Worm (Caenorhabditis elegans) whole organism, late embryonic: Measurements from ENCODE around the gene npr-37.

ENCODE experiments used
- T23F11.4 ChIP-seq: fragments of 200-800 bp; sonication (Bioruptor generic); optimal IDR thresholded peaks from 2 replicates; lab custom pipeline; 2018; ENCODE audit warnings: mild to moderate bottlenecking, missing genetic modification characterization, missing compliant biosample characterization
- ceh-14 ChIP-seq: sonication (generic microtip); optimal IDR thresholded peaks from 2 replicates; lab custom pipeline; 2016; ENCODE audit warnings: missing genotype, missing genetic modification characterization, missing compliant biosample characterization
- dve-1 ChIP-seq: sonication (generic microtip); optimal IDR thresholded peaks from 2 replicates; lab custom pipeline; 2017; ENCODE audit warnings: antibody characterized with exemption, mild to moderate bottlenecking, missing genetic modification characterization, missing compliant biosample characterization
- ets-4 ChIP-seq: sonication (generic microtip); optimal IDR thresholded peaks from 2 replicates; lab custom pipeline; 2016; ENCODE audit warnings: missing genetic modification characterization, missing compliant biosample characterization
- hlh-13 ChIP-seq: fragments of 200-800 bp; sonication (Bioruptor generic); optimal IDR thresholded peaks from 2 replicates; lab custom pipeline; 2018; ENCODE audit warnings: mild to moderate bottlenecking, missing genetic modification characterization, missing compliant biosample characterization
- pag-3 ChIP-seq: sonication (generic microtip); optimal IDR thresholded peaks from 2 replicates; lab custom pipeline; 2016; ENCODE audit warnings: missing compliant biosample characterization, missing genetic modification characterization, borderline replicate concordance
- pax-1 ChIP-seq: fragments of 150-350 bp; optimal IDR thresholded peaks from 2 replicates; lab custom pipeline; 2014; ENCODE audit warnings: missing biosample characterization, missing genetic modification characterization
- rnt-1 ChIP-seq: sonication (generic microtip); optimal IDR thresholded peaks from 2 replicates; lab custom pipeline; 2016; ENCODE audit warnings: missing genetic modification characterization, missing compliant biosample characterization
- sox-2 ChIP-seq: fragments of 200-800 bp; sonication (Bioruptor generic); IDR thresholded peaks from 2 replicates; pipeline ENCODE4 v1.3.6; 2022; ENCODE audit warnings: missing genetic modification reagents, missing genetic modification characterization, missing compliant biosample characterization
- sox-4 ChIP-seq: sonication (generic microtip); optimal IDR thresholded peaks from 2 replicates; lab custom pipeline; 2017; ENCODE audit warnings: mild to moderate bottlenecking, missing genetic modification characterization, inconsistent platforms, missing compliant biosample characterization
- syd-9 ChIP-seq: sonication (generic microtip); optimal IDR thresholded peaks from 2 replicates; lab custom pipeline; 2016; ENCODE audit warnings: mild to moderate bottlenecking, missing genetic modification characterization, moderate library complexity, missing compliant biosample characterization
- tbx-2 ChIP-seq: sonication (generic microtip); optimal IDR thresholded peaks from 2 replicates; lab custom pipeline; 2016; ENCODE audit warnings: missing genetic modification characterization, missing compliant biosample characterization
- ttx-3 ChIP-seq: sonication (generic microtip); optimal IDR thresholded peaks from 2 replicates; lab custom pipeline; 2016; ENCODE audit warnings: missing genetic modification reagents, missing genetic modification characterization, missing compliant biosample characterization
- unc-55 ChIP-seq: sonication (generic microtip); optimal IDR thresholded peaks from 2 replicates; lab custom pipeline; 2017; ENCODE audit warnings: missing biosample characterization, missing genetic modification reagents, missing genetic modification characterization

- TF ChIP-seq ets-4 (tag; lab: Kevin White, UChicago): no peak
- TF ChIP-seq ceh-14 (tag; lab: Kevin White, UChicago): no peak
- TF ChIP-seq ttx-3 (tag; lab: Kevin White, UChicago): no peak
- TF ChIP-seq tbx-2 (tag; lab: Kevin White, UChicago): no peak
- TF ChIP-seq T23F11.4 (GFP tag; lab: Kevin White, UChicago): no peak
- TF ChIP-seq dve-1 (tag; lab: Kevin White, UChicago): no peak
- TF ChIP-seq sox-4 (tag; lab: Kevin White, UChicago): no peak
- TF ChIP-seq syd-9: no peak
- no peak for TF ChIP-seq rnt-1 (tag; lab: Kevin White, UChicago)
- TF ChIP-seq unc-55 (GFP tag; lab: Kevin White, UChicago): no peak
- TF ChIP-seq pax-1 (tag; lab: Kevin White, UChicago): no peak
- no peak for TF ChIP-seq sox-2 (GFP tag; lab: Robert Waterston, UW)
- TF ChIP-seq pag-3: no peak
- TF ChIP-seq hlh-13 (GFP tag; lab: Kevin White, UChicago): no peak
Observed at ce11 chrIV:420686-421085, 60.3 kb downstream of the npr-37 start.
